Worm (Caenorhabditis elegans): ENCODE data around the gene M163.7.

M163.7 gene

DNA sequence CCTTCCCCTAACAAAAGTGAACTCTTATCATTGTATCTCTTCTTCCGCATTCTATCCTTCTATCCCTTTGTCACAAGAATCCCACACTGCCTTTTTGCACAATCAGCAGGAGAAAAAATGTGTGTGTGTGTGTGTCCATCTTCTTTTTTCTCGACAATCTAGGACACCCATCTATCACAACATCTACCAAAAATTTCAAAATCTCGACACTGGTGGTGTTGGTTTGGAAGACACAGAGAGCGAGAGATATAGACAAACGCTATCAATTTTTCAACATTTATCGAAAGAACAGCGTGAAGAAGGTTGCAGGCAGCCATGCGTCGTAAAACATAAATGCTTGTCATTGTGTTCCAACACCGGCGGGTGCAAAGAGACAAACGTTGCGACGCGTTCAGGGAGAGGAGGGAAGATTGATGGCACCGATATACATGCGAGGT, 44.2 kb downstream of the M163.7 start:
- no peak for TF ChIP-seq arid-1 (GFP tag; conservative IDR thresholded peaks at IDR 0.05)
- TF ChIP-seq R02D3.7 (tag; optimal IDR thresholded peaks at IDR 0.05), result no peak
- TF ChIP-seq dpl-1 (GFP tag; optimal IDR thresholded peaks at IDR 0.05), result peak; percentile 20
- no peak for TF ChIP-seq tag-97 (GFP tag; IDR thresholded peaks at IDR 0.05)
- TF ChIP-seq nhr-10 (tag; optimal IDR thresholded peaks at IDR 0.05), result no peak
- TF ChIP-seq ceh-32 (tag; optimal IDR thresholded peaks at IDR 0.05; ENCODE audit: poor library complexity), result no peak
- no peak for TF ChIP-seq Y5F2A.4 (GFP tag; optimal IDR thresholded peaks at IDR 0.05)
- no peak for TF ChIP-seq jun-1 (tag; optimal IDR thresholded peaks at IDR 0.05)
- TF ChIP-seq Y105C5A.15 (GFP tag; IDR thresholded peaks at IDR 0.05), result no peak
- TF ChIP-seq dmd-9 (GFP tag; IDR thresholded peaks at IDR 0.05), result no peak
- peak; percentile 86 for TF ChIP-seq hlh-11 (tag; optimal IDR thresholded peaks at IDR 0.05)
- TF ChIP-seq lir-3 (tag; optimal IDR thresholded peaks at IDR 0.05), result no peak
- TF ChIP-seq mdl-1 (tag; optimal IDR thresholded peaks at IDR 0.05), result peak in 1 of 2 experiments; percentile 61
- TF ChIP-seq mxl-2 (GFP tag; conservative IDR thresholded peaks at IDR 0.05), result no peak
- no peak for TF ChIP-seq pha-4 (GFP tag; IDR thresholded peaks at IDR 0.05)
- TF ChIP-seq pha-4 (tag; optimal IDR thresholded peaks at IDR 0.05), result no peak
- no peak for TF ChIP-seq madf-5 (GFP tag; IDR thresholded peaks at IDR 0.05)
- no peak for TF ChIP-seq F26F4.8 (GFP tag; conservative IDR thresholded peaks at IDR 0.05)
- no peak for TF ChIP-seq unc-39 (tag; optimal IDR thresholded peaks at IDR 0.05)
- TF ChIP-seq madf-9 (GFP tag; conservative IDR thresholded peaks at IDR 0.05), result no peak
- TF ChIP-seq T26A8.4 (GFP tag; IDR thresholded peaks at IDR 0.05), result no peak
- no peak for TF ChIP-seq nhr-42 (GFP tag; IDR thresholded peaks at IDR 0.05)
- no peak for TF ChIP-seq ztf-7 (tag; optimal IDR thresholded peaks at IDR 0.05)
- TF ChIP-seq nhr-41 (GFP tag; IDR thresholded peaks at IDR 0.05), result no peak
- no peak for TF ChIP-seq nhr-25 (tag; optimal IDR thresholded peaks at IDR 0.05; ENCODE audit: borderline replicate concordance, insufficient read depth)
- TF ChIP-seq sdz-12 (GFP tag; optimal IDR thresholded peaks at IDR 0.05), result no peak
- no peak for TF ChIP-seq nhr-111 (GFP tag; optimal IDR thresholded peaks at IDR 0.05)
- TF ChIP-seq pqm-1 (tag; optimal IDR thresholded peaks at IDR 0.05), result no peak
- TF ChIP-seq ceh-20 (GFP tag; IDR thresholded peaks at IDR 0.05), result no peak; the same call in 1 of the 2 replicates
- TF ChIP-seq ZK546.5 (tag; optimal IDR thresholded peaks at IDR 0.05), result no peak
- no peak for TF ChIP-seq T20F7.1 (GFP tag; optimal IDR thresholded peaks at IDR 0.05)
- TF ChIP-seq php-3 (GFP tag; IDR thresholded peaks at IDR 0.05), result no peak
- no peak for TF ChIP-seq ceh-82 (tag; optimal IDR thresholded peaks at IDR 0.05)
- no peak for TF ChIP-seq vab-7 (GFP tag; IDR thresholded peaks at IDR 0.05)
- no peak for TF ChIP-seq F49E8.2 (tag; optimal IDR thresholded peaks at IDR 0.05; ENCODE audit: borderline replicate concordance)
- TF ChIP-seq zip-11 (GFP tag; IDR thresholded peaks at IDR 0.05), result no peak
- no peak for TF ChIP-seq attf-4 (tag; optimal IDR thresholded peaks at IDR 0.05)
- no peak for TF ChIP-seq ZK337.2 (GFP tag; IDR thresholded peaks at IDR 0.05)
- TF ChIP-seq spr-1 (tag; optimal IDR thresholded peaks at IDR 0.05), result no peak
- no peak for TF ChIP-seq nhr-76 (tag; optimal IDR thresholded peaks at IDR 0.05)
- peak in 1 of 2 experiments; percentile 100 for TF ChIP-seq unc-62 (GFP tag; optimal IDR thresholded peaks at IDR 0.05 in 1 of 2)
- no peak for TF ChIP-seq unc-62 (tag; optimal IDR thresholded peaks at IDR 0.05)
- no peak for TF ChIP-seq set-16 (GFP tag; IDR thresholded peaks at IDR 0.05)
- TF ChIP-seq lin-1 (GFP tag; IDR thresholded peaks at IDR 0.05), result no peak
- no peak for TF ChIP-seq zag-1 (tag; optimal IDR thresholded peaks at IDR 0.05)
- TF ChIP-seq dve-1 (tag; optimal IDR thresholded peaks at IDR 0.05; ENCODE audit: insufficient read depth), result peak; percentile 45
- TF ChIP-seq Y75B8A.6 (GFP tag; IDR thresholded peaks at IDR 0.05), result no peak
- TF ChIP-seq daf-19 (GFP tag; conservative IDR thresholded peaks at IDR 0.05), result no peak
- TF ChIP-seq fkh-10 (GFP tag; optimal IDR thresholded peaks at IDR 0.05), result no peak
- TF ChIP-seq hlh-30 (tag; optimal IDR thresholded peaks at IDR 0.05; ENCODE audit: insufficient read depth), result peak; percentile 69
- no peak for TF ChIP-seq aha-1 (tag)
- no peak for TF ChIP-seq ceh-28 (tag; optimal IDR thresholded peaks at IDR 0.05)
- no peak for TF ChIP-seq F37D6.2 (tag; optimal IDR thresholded peaks at IDR 0.05)

All from whole organism, L4 larva.